Worm (Caenorhabditis elegans): ENCODE measurements around the gene C10C6.13.

DNA sequence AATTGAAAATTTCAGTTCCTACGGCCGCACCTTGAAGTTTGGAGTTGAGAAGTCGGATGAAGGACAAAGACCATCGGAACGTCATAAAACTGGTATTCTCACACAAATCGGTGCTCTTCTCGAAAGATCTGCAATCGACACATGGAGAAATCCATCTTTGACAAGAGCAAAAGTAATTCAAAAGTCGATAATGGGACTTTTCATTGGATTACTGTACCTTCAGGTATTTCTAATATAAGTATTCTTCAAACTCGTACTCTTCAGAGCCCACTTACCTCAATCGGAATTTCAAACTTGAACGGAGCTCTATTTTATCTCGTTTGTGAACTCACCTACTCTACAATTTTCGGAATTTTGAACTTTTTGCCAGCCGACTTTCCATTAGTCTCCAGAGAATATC is 2.5 kb upstream of the C10C6.13 start:
- no peak for TF ChIP-seq mdl-1 (tag; optimal IDR thresholded peaks at IDR 0.05)
- no peak for TF ChIP-seq ztf-4 (tag; optimal IDR thresholded peaks at IDR 0.05)
- TF ChIP-seq skn-1 (tag; optimal IDR thresholded peaks at IDR 0.05): no peak

Data from whole organism, L2 larva.